Worm (Caenorhabditis elegans): Measurements from ENCODE around the gene hic-1.

ce11 chrX:6617622-6618021 lies 19.0 kb upstream of the hic-1 start:
- TF ChIP-seq him-1 (tag; optimal IDR thresholded peaks at IDR 0.05) (no peak), W03F9.2 (tag; optimal IDR thresholded peaks at IDR 0.05) (no peak), dao-5 (tag; optimal IDR thresholded peaks at IDR 0.05) (no peak)

Measured in whole organism, L4/young adult.